Worm (Caenorhabditis elegans): ENCODE measurements around the gene F21C10.1.

ce11 chrV:9092209-9092608 is 39.9 kb upstream of the F21C10.1 start, which contains the start of gene T27E4.1:
- no peak for TF ChIP-seq ceh-82 (tag; optimal IDR thresholded peaks at IDR 0.05)
- no peak for TF ChIP-seq unc-62 (GFP tag; optimal IDR thresholded peaks at IDR 0.05)
- no peak for TF ChIP-seq ztf-4 (tag; optimal IDR thresholded peaks at IDR 0.05)

Measured in whole organism, L3 larva.